Worm (Caenorhabditis elegans) whole organism, L2 larva: ENCODE measurements around the gene fbxa-172.
"Not testable (repeated sequence)": the region's sequence is repeated elsewhere in the genome, so short reads cannot be mapped to it uniquely, and the experiment has no call there.

Experiments
- C34F6.9 ChIP-seq: fragments of 150-350 bp; optimal IDR thresholded peaks from 2 replicates; lab custom pipeline; 2014; ENCODE audit warnings: missing biosample characterization, missing genetic modification characterization
- F13H6.1 ChIP-seq: sonication (generic microtip); optimal IDR thresholded peaks from 2 replicates; lab custom pipeline; 2016; ENCODE audit warnings: missing genetic modification characterization, missing compliant biosample characterization
- ZK546.5 ChIP-seq: sonication (generic microtip); optimal IDR thresholded peaks from 2 replicates; lab custom pipeline; 2017; ENCODE audit warnings: missing biosample characterization, missing genetic modification characterization
- alr-1 ChIP-seq: fragments of 150-350 bp; optimal IDR thresholded peaks from 2 replicates; lab custom pipeline; 2014; ENCODE audit warnings: missing biosample characterization, missing genetic modification characterization
- aly-2 ChIP-seq: fragments of 150-350 bp; optimal IDR thresholded peaks from 2 replicates; lab custom pipeline; 2014; ENCODE audit warnings: missing biosample characterization, missing genetic modification characterization
- blmp-1 ChIP-seq: sonication (generic microtip); optimal IDR thresholded peaks from 2 replicates; lab custom pipeline; 2017; ENCODE audit warnings: missing genetic modification characterization, mild to moderate bottlenecking, missing compliant biosample characterization, antibody characterized with exemption, moderate library complexity; ENCODE audit not compliant: insufficient read depth
- ceh-16 ChIP-seq: fragments of 150-350 bp; optimal IDR thresholded peaks from 2 replicates; lab custom pipeline; 2014; ENCODE audit warnings: missing biosample characterization, missing genetic modification characterization
- ceh-82 ChIP-seq: fragments of 150-350 bp; optimal IDR thresholded peaks from 2 replicates; lab custom pipeline; 2014; ENCODE audit warnings: missing biosample characterization, missing genetic modification characterization
- crh-2 ChIP-seq: sonication (generic microtip); optimal IDR thresholded peaks from 2 replicates; lab custom pipeline; 2017; ENCODE audit warnings: missing biosample characterization, missing genetic modification characterization
- elt-1 ChIP-seq: fragments of 150-350 bp; optimal IDR thresholded peaks from 2 replicates; lab custom pipeline; 2014; ENCODE audit warnings: missing biosample characterization, missing genetic modification characterization
- elt-3 ChIP-seq: sonication (generic microtip); optimal IDR thresholded peaks from 2 replicates; lab custom pipeline; 2017; ENCODE audit warnings: missing biosample characterization, missing genetic modification characterization
- fos-1 ChIP-seq: fragments of 150-350 bp; optimal IDR thresholded peaks from 2 replicates; lab custom pipeline; 2014; ENCODE audit warnings: missing biosample characterization, missing genetic modification characterization
- gmeb-1 ChIP-seq: fragments of 150-350 bp; optimal IDR thresholded peaks from 2 replicates; lab custom pipeline; 2014; ENCODE audit warnings: missing biosample characterization, missing genetic modification characterization
- lin-11 ChIP-seq: fragments of 150-350 bp; sonication (generic microtip); optimal IDR thresholded peaks from 2 replicates; lab custom pipeline; 2014; ENCODE audit warnings: missing biosample characterization, missing genetic modification characterization, inconsistent platforms, mixed read lengths
- lin-13 ChIP-seq: fragments of 150-350 bp; optimal IDR thresholded peaks from 2 replicates; lab custom pipeline; 2014; ENCODE audit warnings: missing biosample characterization, missing genetic modification reagents, missing genetic modification characterization
- lin-39 ChIP-seq: fragments of 150-350 bp; optimal IDR thresholded peaks from 2 replicates; lab custom pipeline; 2014; ENCODE audit warnings: missing biosample characterization, missing genetic modification reagents, missing genetic modification characterization
- mab-5 ChIP-seq: fragments of 150-350 bp; optimal IDR thresholded peaks from 2 replicates; lab custom pipeline; 2014; ENCODE audit warnings: missing biosample characterization, missing genetic modification characterization
- mbf-1 ChIP-seq: sonication (generic microtip); optimal IDR thresholded peaks from 2 replicates; lab custom pipeline; 2017; ENCODE audit warnings: missing biosample characterization, missing genetic modification characterization
- mdl-1 ChIP-seq, 2 experiments: fragments of 150-350 bp in 1 of 2; sonication (generic microtip) in 1 of 2; optimal IDR thresholded peaks; 2 replicates each; lab custom pipeline; 2017; ENCODE audit warnings: missing biosample characterization in 2 of 2, missing genetic modification characterization in 2 of 2
- nhr-10 ChIP-seq: sonication (generic microtip); optimal IDR thresholded peaks from 2 replicates; lab custom pipeline; 2017; ENCODE audit warnings: missing biosample characterization, missing genetic modification characterization
- nhr-11 ChIP-seq: fragments of 150-350 bp; optimal IDR thresholded peaks from 2 replicates; lab custom pipeline; 2014; ENCODE audit warnings: missing biosample characterization, missing genetic modification characterization
- nhr-12 ChIP-seq: fragments of 150-350 bp; optimal IDR thresholded peaks from 2 replicates; lab custom pipeline; 2014; ENCODE audit warnings: missing biosample characterization, missing genetic modification characterization
- nhr-129 ChIP-seq: fragments of 150-350 bp; optimal IDR thresholded peaks from 2 replicates; lab custom pipeline; 2014; ENCODE audit warnings: missing biosample characterization, missing genetic modification characterization
- nhr-23 ChIP-seq: fragments of 150-350 bp; optimal IDR thresholded peaks from 2 replicates; lab custom pipeline; 2014; ENCODE audit warnings: missing biosample characterization, missing genetic modification reagents, missing genetic modification characterization
- nhr-237 ChIP-seq: fragments of 150-350 bp; optimal IDR thresholded peaks from 2 replicates; lab custom pipeline; 2014; ENCODE audit warnings: missing biosample characterization, missing genetic modification characterization
- nhr-25 ChIP-seq: fragments of 150-350 bp; sonication (generic microtip); optimal IDR thresholded peaks from 3 replicates; lab custom pipeline; 2014; ENCODE audit warnings: missing biosample characterization, missing genetic modification characterization
- nhr-77 ChIP-seq: fragments of 150-350 bp; optimal IDR thresholded peaks from 2 replicates; lab custom pipeline; 2014; ENCODE audit warnings: missing biosample characterization, missing genetic modification characterization
- sem-4 ChIP-seq: fragments of 150-350 bp; optimal IDR thresholded peaks from 2 replicates; lab custom pipeline; 2014; ENCODE audit warnings: missing biosample characterization, missing genetic modification reagents, missing genetic modification characterization
- skn-1 ChIP-seq: sonication (generic microtip); optimal IDR thresholded peaks from 2 replicates; lab custom pipeline; 2017; ENCODE audit warnings: missing biosample characterization, missing genetic modification characterization
- sma-3 ChIP-seq: sonication (generic microtip); optimal IDR thresholded peaks from 2 replicates; lab custom pipeline; 2016; ENCODE audit warnings: missing genetic modification reagents, missing genetic modification characterization, missing compliant biosample characterization
- sma-9 ChIP-seq, 2 experiments: fragments of 150-350 bp in 1 of 2; sonication (generic microtip) in 1 of 2; optimal IDR thresholded peaks; 2 replicates each; lab custom pipeline; 2014 to 2016; ENCODE audit warnings: missing genetic modification characterization in 2 of 2, mild to moderate bottlenecking in 1 of 2, missing biosample characterization in 1 of 2, missing compliant biosample characterization in 1 of 2, missing genetic modification reagents in 1 of 2, moderate library complexity in 1 of 2
- unc-55 ChIP-seq: fragments of 150-350 bp; sonication (generic microtip); optimal IDR thresholded peaks from 3 replicates; lab custom pipeline; 2014; ENCODE audit warnings: missing biosample characterization, missing genetic modification reagents, missing genetic modification characterization
- zag-1 ChIP-seq: fragments of 150-350 bp; optimal IDR thresholded peaks from 2 replicates; lab custom pipeline; 2014; ENCODE audit warnings: missing biosample characterization, missing genetic modification characterization
- ztf-1 ChIP-seq: fragments of 200-800 bp; sonication (Bioruptor generic); conservative IDR thresholded peaks from 2 replicates; pipeline ENCODE4 v1.3.6; 2022; ENCODE audit warnings: missing genetic modification characterization, missing compliant biosample characterization

The fbxa-172 gene

ce11 chrV:17565903-17566302 lies 6.9 kb downstream of the fbxa-172 start, which contains the start of gene fbxa-171:
TSS of gene fbxa-171 (minus strand) at chrV:17566003.
- no peak for TF ChIP-seq crh-2
- TF ChIP-seq sma-3 = no peak
- no peak for TF ChIP-seq nhr-25 (tag; lab: Kevin White, UChicago)
- no peak for TF ChIP-seq ceh-82 (tag; lab: Kevin White, UChicago)
- no peak for TF ChIP-seq alr-1 (tag; lab: Kevin White, UChicago)
- TF ChIP-seq elt-1 (tag; lab: Kevin White, UChicago) = no peak
- no peak for TF ChIP-seq unc-55 (GFP tag; lab: Kevin White, UChicago)
- TF ChIP-seq elt-3 = no peak
- TF ChIP-seq aly-2 = no peak
- no peak for TF ChIP-seq F13H6.1 (tag; lab: Kevin White, UChicago)
- no peak for TF ChIP-seq lin-13 (GFP tag; lab: Kevin White, UChicago)
- TF ChIP-seq skn-1 (tag; lab: Kevin White, UChicago) = no peak
- no peak for TF ChIP-seq nhr-77 (tag; lab: Kevin White, UChicago)
- TF ChIP-seq ceh-16 (tag; lab: Kevin White, UChicago) = no peak

ce11 chrV:17566850-17567249 lies 7.8 kb downstream of the fbxa-172 start, which contains the start of gene C38D9.2:
TSS of gene C38D9.2 (plus strand) at chrV:17567150.
- TF ChIP-seq elt-1 (tag; lab: Kevin White, UChicago) (no peak), F13H6.1 (tag; lab: Kevin White, UChicago) (no peak), nhr-11 (tag; lab: Kevin White, UChicago) (no peak), sem-4 (tag; lab: Kevin White, UChicago) (no peak), C34F6.9 (no peak), nhr-77 (tag; lab: Kevin White, UChicago) (no peak), zag-1 (no peak), lin-11 (tag; lab: Kevin White, UChicago) (no peak), nhr-129 (tag; lab: Kevin White, UChicago) (no peak)

- TF ChIP-seq nhr-23 (no peak), fos-1 (tag; lab: Kevin White, UChicago) (no peak), lin-39 (tag; lab: Kevin White, UChicago) (no peak), nhr-129 (tag; lab: Kevin White, UChicago) (no peak), lin-11 (tag; lab: Kevin White, UChicago) (no peak), gmeb-1 (tag; lab: Kevin White, UChicago) (no peak), mdl-1 (tag; optimal IDR thresholded peaks at IDR 0.05; lab: Kevin White, UChicago) (no peak), ceh-82 (tag; lab: Kevin White, UChicago) (no peak), nhr-12 (no peak), C34F6.9 (no peak), ZK546.5 (no peak), sma-9 (GFP tag; optimal IDR thresholded peaks at IDR 0.05; lab: Kevin White, UChicago) (no peak), sma-9 (tag; optimal IDR thresholded peaks at IDR 0.05; lab: Kevin White, UChicago) (no peak), skn-1 (tag; lab: Kevin White, UChicago) (no peak), crh-2 (no peak), nhr-237 (tag; lab: Kevin White, UChicago) (no peak), nhr-11 (tag; lab: Kevin White, UChicago) (no peak), ztf-1 (GFP tag; lab: Robert Waterston, UW) (no peak)
Measured at ce11 chrV:17580017-17580416, 21.0 kb downstream of the fbxa-172 start.

- not testable (repeated sequence) for TF ChIP-seq alr-1, ceh-16, sem-4 (tag; lab: Kevin White, UChicago)
Measured at ce11 chrV:17584352-17584843, 25.4 kb downstream of the fbxa-172 start, which contains the start of gene fbxa-133. TSS of gene fbxa-133 (plus strand) at chrV:17584793.

ce11 chrV:17595691-17596090 lies 36.6 kb downstream of the fbxa-172 start:
- TF ChIP-seq nhr-77 (tag; lab: Kevin White, UChicago) (no peak), mbf-1 (tag; lab: Kevin White, UChicago) (no peak), mab-5 (tag; lab: Kevin White, UChicago) (no peak), nhr-10 (tag; lab: Kevin White, UChicago) (no peak), blmp-1 (tag; lab: Kevin White, UChicago) (no peak), elt-1 (tag; lab: Kevin White, UChicago) (no peak)
